Fruit fly (Drosophila melanogaster): ENCODE data around the gene CG43732.

The CG43732 gene

DNA sequence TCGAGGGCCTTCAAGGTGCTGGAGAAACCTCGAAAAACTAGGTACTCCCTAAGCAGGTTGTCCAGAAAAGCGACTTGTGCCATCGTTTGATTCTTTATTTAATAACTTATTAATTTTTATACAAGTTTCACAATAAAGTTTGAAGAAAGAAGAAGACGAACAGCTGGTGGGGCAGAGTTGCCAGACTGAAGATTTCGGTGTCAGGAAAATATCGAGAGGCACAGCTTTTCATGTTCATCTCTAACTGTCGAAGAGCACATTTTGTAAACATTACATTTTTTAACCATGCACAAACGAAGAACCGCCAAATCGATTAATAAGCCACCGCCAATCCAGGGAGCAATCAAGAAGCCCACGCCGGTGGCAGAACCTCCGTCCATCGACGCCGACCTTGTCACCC is 73.9 kb downstream of the CG43732 start, which contains the start of the genes CG6005 and CG14286 (continued):
- TF ChIP-seq CG4707 (GFP tag; optimal IDR thresholded peaks at IDR 0.05) (peak; percentile 4), Tbp (GFP tag; optimal IDR thresholded peaks at IDR 0.05) (no peak), hkb (optimal IDR thresholded peaks at IDR 0.05) (no peak), hkb (GFP tag; IDR thresholded peaks at IDR 0.05) (0 out of 2 replicates have a peak, but pooled peaks have one; percentile 38), CG32532 (GFP tag; IDR thresholded peaks at IDR 0.05) (peak; percentile 85), CG7745 (tag; optimal IDR thresholded peaks at IDR 0.05) (no peak), inv (GFP tag; IDR thresholded peaks at IDR 0.05; ENCODE audit: partially characterized antibody) (peak; percentile 57; the same call in 1 of the 2 replicates), CG7786 (GFP tag; optimal IDR thresholded peaks at IDR 0.05) (peak; percentile 58), ash1 (GFP tag; optimal IDR thresholded peaks at IDR 0.05) (no peak), B-H2 (GFP tag; optimal IDR thresholded peaks at IDR 0.05) (peak; percentile 59), CG18619 (GFP tag; optimal IDR thresholded peaks at IDR 0.05) (peak; percentile 45), pfk (GFP tag; optimal IDR thresholded peaks at IDR 0.05) (no peak), CG17186 (GFP tag; optimal IDR thresholded peaks at IDR 0.05) (peak; percentile 29), prd (optimal IDR thresholded peaks at IDR 0.05) (no peak), prd (GFP tag; IDR thresholded peaks at IDR 0.05) (peak; percentile 80), grau (tag; optimal IDR thresholded peaks at IDR 0.05) (peak; percentile 52), Rx (GFP tag; IDR thresholded peaks at IDR 0.05) (peak; percentile 61), Side (GFP tag; optimal IDR thresholded peaks at IDR 0.05) (peak; percentile 33), ham (GFP tag; IDR thresholded peaks at IDR 0.05) (no peak), CG14667 (GFP tag; IDR thresholded peaks at IDR 0.05) (peak; percentile 53), ara (GFP tag; IDR thresholded peaks at IDR 0.05) (0 out of 2 replicates have a peak, but pooled peaks have one; percentile 34), CTCF (GFP tag; optimal IDR thresholded peaks at IDR 0.05) (peak; percentile 13), Sox100B (GFP tag; optimal IDR thresholded peaks at IDR 0.05) (no peak), D19A (tag; optimal IDR thresholded peaks at IDR 0.05) (no peak), Dll (GFP tag; IDR thresholded peaks at IDR 0.05; ENCODE audit: partially characterized antibody) (peak; percentile 77), CG10267 (tag; optimal IDR thresholded peaks at IDR 0.05) (peak; percentile 23), ind (GFP tag; optimal IDR thresholded peaks at IDR 0.05) (peak; percentile 55), run (tag; optimal IDR thresholded peaks at IDR 0.05) (no peak), Med (GFP tag) (peak; percentile 95), hb (GFP tag; IDR thresholded peaks at IDR 0.05; ENCODE audit: partially characterized antibody) (peak; percentile 52; the same call in 2 of the 3 replicates), CG17912 (GFP tag; optimal IDR thresholded peaks at IDR 0.05) (peak; percentile 30), Six4 (GFP tag; optimal IDR thresholded peaks at IDR 0.05) (no peak), her (GFP tag; optimal IDR thresholded peaks at IDR 0.05) (peak; percentile 48), CG11504 (tag; optimal IDR thresholded peaks at IDR 0.05) (peak; percentile 46), Xbp1 (GFP tag; optimal IDR thresholded peaks at IDR 0.05) (peak; percentile 83), NfI (GFP tag; optimal IDR thresholded peaks at IDR 0.05) (peak; percentile 69), CG11696 (GFP tag; IDR thresholded peaks at IDR 0.05) (no peak), Atf-2 (GFP tag; optimal IDR thresholded peaks at IDR 0.05) (peak; percentile 49), Ptx1 (GFP tag; IDR thresholded peaks at IDR 0.05) (peak; percentile 66), CG2712 (tag; optimal IDR thresholded peaks at IDR 0.05) (peak; percentile 22), CG17612 (GFP tag; IDR thresholded peaks at IDR 0.05) (peak; percentile 21; the same call in 1 of the 2 replicates), lab (GFP tag; optimal IDR thresholded peaks at IDR 0.05) (no peak), CG3995 (GFP tag; optimal IDR thresholded peaks at IDR 0.05) (peak; percentile 53), mam (GFP tag; optimal IDR thresholded peaks at IDR 0.05) (peak; percentile 69), psq (GFP tag; optimal IDR thresholded peaks at IDR 0.05) (peak; percentile 2), Dad (GFP tag; optimal IDR thresholded peaks at IDR 0.05) (peak; percentile 64), amos (GFP tag; IDR thresholded peaks at IDR 0.05; ENCODE audit: partially characterized antibody) (peak; percentile 83), CG4404 (GFP tag; IDR thresholded peaks at IDR 0.05) (0 out of 2 replicates have a peak, but pooled peaks have one; percentile 9), Max (GFP tag; optimal IDR thresholded peaks at IDR 0.05) (peak; percentile 25), CG14014 (GFP tag; IDR thresholded peaks at IDR 0.05) (peak; percentile 68; the same call in 1 of the 2 replicates), gsb-n (tag; optimal IDR thresholded peaks at IDR 0.05) (peak; percentile 80), sqz (GFP tag; optimal IDR thresholded peaks at IDR 0.05) (no peak)
